Fruit fly (Drosophila melanogaster) whole organism, pupa: ENCODE measurements around the gene CG14424.

Source experiments
- CG10348 ChIP-seq: fragments of 200-800 bp; sonication (Bioruptor generic); IDR thresholded peaks from 2 replicates; pipeline ENCODE4 v1.3.6; 2022; ENCODE audit warnings: missing biosample characterization, missing genetic modification characterization
- CG13204 ChIP-seq: fragments of 200-800 bp; sonication (Bioruptor generic); optimal IDR thresholded peaks from 2 replicates; lab custom pipeline; 2018; ENCODE audit warnings: missing biosample characterization, mild to moderate bottlenecking, missing genetic modification characterization, moderate library complexity
- CG14655 ChIP-seq: fragments of 200-800 bp; sonication (Bioruptor generic); optimal IDR thresholded peaks from 3 replicates; lab custom pipeline; 2017; ENCODE audit warnings: mild to moderate bottlenecking, missing biosample characterization, missing genetic modification reagents, missing genetic modification characterization
- CG17806 ChIP-seq: fragments of 200-800 bp; sonication (Bioruptor generic); optimal IDR thresholded peaks from 2 replicates; lab custom pipeline; 2018; ENCODE audit warnings: missing biosample characterization, mild to moderate bottlenecking, missing genetic modification characterization, moderate library complexity
- CG8159 ChIP-seq: fragments of 200-800 bp; sonication (Bioruptor generic); optimal IDR thresholded peaks from 3 replicates; lab custom pipeline; 2018; ENCODE audit warnings: missing biosample characterization, mild to moderate bottlenecking, missing genetic modification characterization, moderate library complexity
- Ets98B ChIP-seq: fragments of 200-800 bp; sonication (Bioruptor generic); IDR thresholded peaks from 2 replicates; pipeline ENCODE4 v1.3.6; 2022; ENCODE audit warnings: missing biosample characterization, missing genetic modification characterization
- Pif1A ChIP-seq: fragments of 200-800 bp; sonication (Bioruptor generic); optimal IDR thresholded peaks from 3 replicates; lab custom pipeline; 2016; ENCODE audit warnings: missing biosample characterization, missing genetic modification characterization
- gl ChIP-seq: fragments of 200-800 bp; sonication (Bioruptor generic); optimal IDR thresholded peaks from 2 replicates; lab custom pipeline; 2018; ENCODE audit warnings: missing biosample characterization, mild to moderate bottlenecking, missing genetic modification characterization

- no peak for TF ChIP-seq CG17806 (tag; lab: Kevin White, UChicago)
- no peak for TF ChIP-seq Pif1A (GFP tag; lab: Kevin White, UChicago)
- TF ChIP-seq CG13204 (GFP tag; lab: Kevin White, UChicago), result no peak
- no peak for TF ChIP-seq CG8159 (tag; lab: Kevin White, UChicago)
- no peak for TF ChIP-seq Ets98B (GFP tag; lab: Robert Waterston, UW)
- TF ChIP-seq CG14655, result no peak
- no peak for TF ChIP-seq gl (tag; lab: Kevin White, UChicago)
- TF ChIP-seq CG10348 (GFP tag; lab: Robert Waterston, UW), result no peak
Observed at dm6 chrX:2964678-2965231, 37.7 kb upstream of the CG14424 start.
